Worm (Caenorhabditis elegans) whole organism, early embryonic: ENCODE measurements around the gene C49A9.3.

Experiments
- B0310.2 ChIP-seq: sonication (generic microtip); optimal IDR thresholded peaks from 2 replicates; lab custom pipeline; 2016; ENCODE audit warnings: mild to moderate bottlenecking, missing genetic modification characterization, missing compliant biosample characterization
- F13C5.2 ChIP-seq: sonication (generic microtip); optimal IDR thresholded peaks from 2 replicates; lab custom pipeline; 2017; ENCODE audit warnings: mild to moderate bottlenecking, missing genetic modification characterization, inconsistent platforms, missing compliant biosample characterization
- ama-1 ChIP-seq: fragments of 150-350 bp; optimal IDR thresholded peaks from 2 replicates; lab custom pipeline; 2014
- ceh-36 ChIP-seq: sonication (generic microtip); optimal IDR thresholded peaks from 2 replicates; lab custom pipeline; 2016; ENCODE audit warnings: missing genetic modification characterization, inconsistent platforms, missing compliant biosample characterization
- hmg-4 ChIP-seq: fragments of 200-800 bp; sonication (Bioruptor generic); optimal IDR thresholded peaks from 2 replicates; lab custom pipeline; 2018; ENCODE audit warnings: mild to moderate bottlenecking, missing genetic modification characterization, missing compliant biosample characterization
- hnd-1 ChIP-seq: sonication (generic microtip); optimal IDR thresholded peaks from 2 replicates; lab custom pipeline; 2016; ENCODE audit warnings: missing genetic modification characterization, missing compliant biosample characterization
- pes-1 ChIP-seq: fragments of 200-800 bp; sonication (Bioruptor generic); IDR thresholded peaks from 2 replicates; pipeline ENCODE4 v1.3.6; 2022; ENCODE audit warnings: missing genetic modification reagents, missing genetic modification characterization, missing compliant biosample characterization
- scrt-1 ChIP-seq: fragments of 200-800 bp; sonication (Bioruptor generic); IDR thresholded peaks from 2 replicates; pipeline ENCODE4 v1.3.6; 2022; ENCODE audit warnings: missing genetic modification characterization, missing compliant biosample characterization
- sea-1 ChIP-seq: fragments of 200-800 bp; sonication (Bioruptor generic); conservative IDR thresholded peaks from 2 replicates; pipeline ENCODE4 v1.3.6; 2022; ENCODE audit warnings: missing genetic modification characterization, missing compliant biosample characterization
- tbx-37 ChIP-seq: fragments of 200-800 bp; sonication (Bioruptor generic); conservative IDR thresholded peaks from 2 replicates; pipeline ENCODE4 v1.3.6; 2022; ENCODE audit warnings: missing genetic modification reagents, missing genetic modification characterization, missing compliant biosample characterization
- tra-4 ChIP-seq: sonication (generic microtip); optimal IDR thresholded peaks from 2 replicates; lab custom pipeline; 2017; ENCODE audit warnings: missing genetic modification characterization, missing compliant biosample characterization

DNA sequence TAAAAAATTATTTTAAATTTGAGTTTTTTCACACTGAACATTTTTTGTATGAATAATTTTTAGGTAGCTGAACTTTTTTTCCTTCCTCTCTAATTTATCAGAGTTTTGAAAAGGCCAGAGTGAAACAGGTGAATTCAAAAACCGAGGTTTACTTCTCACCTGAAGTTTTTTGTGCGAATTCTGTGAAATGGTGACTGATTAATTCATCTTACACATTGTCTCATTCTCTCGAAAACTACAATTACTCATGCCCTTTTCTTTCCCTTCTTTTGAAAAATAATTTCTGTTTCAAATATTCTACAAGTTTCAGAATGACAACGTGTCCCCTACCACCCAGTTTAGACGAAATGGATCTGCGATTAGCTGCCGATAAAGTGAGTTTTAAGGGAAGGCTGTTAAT, 20.1 kb upstream of the C49A9.3 start, which contains the start of gene tkr-2:
- TF ChIP-seq tbx-37 (GFP tag; lab: Robert Waterston, UW) (no peak), ama-1 (lab: Kevin White, UChicago) (no peak), scrt-1 (no peak), pes-1 (GFP tag; lab: Robert Waterston, UW) (no peak), ceh-36 (no peak), sea-1 (GFP tag; lab: Robert Waterston, UW) (no peak), F13C5.2 (tag; lab: Kevin White, UChicago) (no peak), B0310.2 (tag; lab: Kevin White, UChicago) (no peak), hnd-1 (no peak), tra-4 (tag; lab: Kevin White, UChicago) (no peak), hmg-4 (GFP tag; lab: Kevin White, UChicago) (no peak)
